Worm (Caenorhabditis elegans): ENCODE results near the gene fem-2.

Gene fem-2

DNA sequence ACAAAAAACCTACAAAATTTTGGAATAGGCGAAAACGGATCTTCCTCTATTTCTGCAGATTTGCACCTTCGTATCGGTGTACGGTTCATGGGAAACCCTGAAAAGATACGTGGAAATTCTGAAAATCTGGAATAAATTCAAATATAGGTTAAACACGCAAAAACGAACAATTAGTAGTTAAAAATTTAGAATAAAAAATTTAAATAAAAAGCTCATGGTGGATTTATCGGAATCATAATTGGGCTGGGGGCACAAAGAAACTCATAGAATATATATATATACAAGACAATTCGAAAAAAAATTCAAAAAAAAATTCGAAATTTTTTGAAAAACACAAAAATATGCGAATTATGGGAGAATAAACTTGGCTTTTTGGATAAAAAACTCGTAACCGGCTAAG, 47.4 kb downstream of the fem-2 start, which contains the start of gene helq-1:
helq-1 (minus strand) TSS at position 101 of the 400 bp plus-strand sequence.
- TF ChIP-seq sea-2 (GFP tag; optimal IDR thresholded peaks at IDR 0.05) (no peak), ceh-9 (tag; optimal IDR thresholded peaks at IDR 0.05) (no peak), nhr-76 (tag; optimal IDR thresholded peaks at IDR 0.05) (no peak), elt-2 (tag; optimal IDR thresholded peaks at IDR 0.05) (no peak), pqm-1 (tag; optimal IDR thresholded peaks at IDR 0.05) (no peak), nhr-25 (tag; optimal IDR thresholded peaks at IDR 0.05) (no peak)
